Worm (Caenorhabditis elegans) whole organism, L2 larva: ENCODE data around the gene skr-6.

Experiments used
- F13H6.1 ChIP-seq: sonication (generic microtip); optimal IDR thresholded peaks from 2 replicates; lab custom pipeline; 2016; ENCODE audit warnings: missing genetic modification characterization, missing compliant biosample characterization
- R02D3.7 ChIP-seq: fragments of 150-350 bp; optimal IDR thresholded peaks from 2 replicates; lab custom pipeline; 2014; ENCODE audit warnings: missing biosample characterization, missing genetic modification characterization
- ama-1 ChIP-seq: fragments of 150-350 bp; optimal IDR thresholded peaks from 2 replicates; lab custom pipeline; 2018; ENCODE audit warnings: inconsistent platforms
- ceh-82 ChIP-seq: fragments of 150-350 bp; optimal IDR thresholded peaks from 2 replicates; lab custom pipeline; 2014; ENCODE audit warnings: missing biosample characterization, missing genetic modification characterization
- gmeb-1 ChIP-seq: fragments of 150-350 bp; optimal IDR thresholded peaks from 2 replicates; lab custom pipeline; 2014; ENCODE audit warnings: missing biosample characterization, missing genetic modification characterization
- lin-13 ChIP-seq: fragments of 150-350 bp; optimal IDR thresholded peaks from 2 replicates; lab custom pipeline; 2014; ENCODE audit warnings: missing biosample characterization, missing genetic modification reagents, missing genetic modification characterization
- lsy-2 ChIP-seq, 2 experiments: fragments of 150-350 bp in 1 of 2; sonication (generic microtip) in 1 of 2; optimal IDR thresholded peaks; 2 replicates each; lab custom pipeline; 2014 to 2017; ENCODE audit warnings: missing biosample characterization in 2 of 2, missing genetic modification characterization in 2 of 2
- nhr-11 ChIP-seq: fragments of 150-350 bp; optimal IDR thresholded peaks from 2 replicates; lab custom pipeline; 2014; ENCODE audit warnings: missing biosample characterization, missing genetic modification characterization
- sma-3 ChIP-seq: sonication (generic microtip); optimal IDR thresholded peaks from 2 replicates; lab custom pipeline; 2016; ENCODE audit warnings: missing genetic modification reagents, missing genetic modification characterization, missing compliant biosample characterization
- ztf-1 ChIP-seq: fragments of 200-800 bp; sonication (Bioruptor generic); conservative IDR thresholded peaks from 2 replicates; pipeline ENCODE4 v1.3.6; 2022; ENCODE audit warnings: missing genetic modification characterization, missing compliant biosample characterization
- ztf-4 ChIP-seq: fragments of 150-350 bp; optimal IDR thresholded peaks from 2 replicates; lab custom pipeline; 2014; ENCODE audit warnings: missing biosample characterization, missing genetic modification characterization

ce11 chrV:18243227-18243626 is 26.6 kb downstream of the skr-6 start:
- TF ChIP-seq lsy-2 (tag; optimal IDR thresholded peaks at IDR 0.05; lab: Kevin White, UChicago) (no peak), F13H6.1 (no peak), nhr-11 (tag; lab: Kevin White, UChicago) (no peak), lin-13 (GFP tag; lab: Kevin White, UChicago) (no peak), sma-3 (no peak), ama-1 (no peak), gmeb-1 (tag; lab: Kevin White, UChicago) (no peak), ztf-4 (tag; lab: Kevin White, UChicago) (no peak), R02D3.7 (no peak), ztf-1 (GFP tag; lab: Robert Waterston, UW) (no peak), ceh-82 (no peak)
